Worm (Caenorhabditis elegans) whole organism, early embryonic: Measurements from ENCODE around the gene srbc-66.
"Not testable (repeated sequence)": the region's sequence is repeated elsewhere in the genome, so short reads cannot be mapped to it uniquely, and the experiment has no call there.

ENCODE experiments used
- B0310.2 ChIP-seq: sonication (generic microtip); optimal IDR thresholded peaks from 2 replicates; lab custom pipeline; 2016; ENCODE audit warnings: mild to moderate bottlenecking, missing genetic modification characterization, missing compliant biosample characterization
- F13C5.2 ChIP-seq: sonication (generic microtip); optimal IDR thresholded peaks from 2 replicates; lab custom pipeline; 2017; ENCODE audit warnings: mild to moderate bottlenecking, missing genetic modification characterization, inconsistent platforms, missing compliant biosample characterization
- aly-1 ChIP-seq: sonication (generic microtip); optimal IDR thresholded peaks from 2 replicates; lab custom pipeline; 2016; ENCODE audit warnings: missing genetic modification characterization, missing compliant biosample characterization
- ama-1 ChIP-seq: fragments of 150-350 bp; optimal IDR thresholded peaks from 2 replicates; lab custom pipeline; 2014
- ceh-13 ChIP-seq: fragments of 200-800 bp; sonication (Bioruptor generic); optimal IDR thresholded peaks from 2 replicates; lab custom pipeline; 2018; ENCODE audit warnings: mild to moderate bottlenecking, missing genetic modification characterization, missing compliant biosample characterization
- ceh-36 ChIP-seq: sonication (generic microtip); optimal IDR thresholded peaks from 2 replicates; lab custom pipeline; 2016; ENCODE audit warnings: missing genetic modification characterization, inconsistent platforms, missing compliant biosample characterization
- ets-7 ChIP-seq: sonication (generic microtip); optimal IDR thresholded peaks from 2 replicates; lab custom pipeline; 2016; ENCODE audit warnings: missing genotype, missing genetic modification characterization, missing compliant biosample characterization
- flt-1 ChIP-seq: fragments of 200-800 bp; sonication (Bioruptor generic); IDR thresholded peaks from 2 replicates; pipeline ENCODE4 v1.3.6; 2022; ENCODE audit warnings: missing genetic modification characterization, missing compliant biosample characterization
- hmbx-1 ChIP-seq: sonication (generic microtip); optimal IDR thresholded peaks from 2 replicates; lab custom pipeline; 2016; ENCODE audit warnings: mild to moderate bottlenecking, missing genetic modification characterization, missing compliant biosample characterization
- hmg-4 ChIP-seq: fragments of 200-800 bp; sonication (Bioruptor generic); optimal IDR thresholded peaks from 2 replicates; lab custom pipeline; 2018; ENCODE audit warnings: mild to moderate bottlenecking, missing genetic modification characterization, missing compliant biosample characterization
- hnd-1 ChIP-seq: sonication (generic microtip); optimal IDR thresholded peaks from 2 replicates; lab custom pipeline; 2016; ENCODE audit warnings: missing genetic modification characterization, missing compliant biosample characterization
- pes-1 ChIP-seq: fragments of 200-800 bp; sonication (Bioruptor generic); IDR thresholded peaks from 2 replicates; pipeline ENCODE4 v1.3.6; 2022; ENCODE audit warnings: missing genetic modification reagents, missing genetic modification characterization, missing compliant biosample characterization
- scrt-1 ChIP-seq: fragments of 200-800 bp; sonication (Bioruptor generic); IDR thresholded peaks from 2 replicates; pipeline ENCODE4 v1.3.6; 2022; ENCODE audit warnings: missing genetic modification characterization, missing compliant biosample characterization
- sea-1 ChIP-seq: fragments of 200-800 bp; sonication (Bioruptor generic); conservative IDR thresholded peaks from 2 replicates; pipeline ENCODE4 v1.3.6; 2022; ENCODE audit warnings: missing genetic modification characterization, missing compliant biosample characterization
- tbx-11 ChIP-seq: fragments of 200-800 bp; sonication (Bioruptor generic); IDR thresholded peaks from 2 replicates; pipeline ENCODE4 v1.3.6; 2022; ENCODE audit warnings: missing genetic modification characterization, missing compliant biosample characterization
- tbx-37 ChIP-seq: fragments of 200-800 bp; sonication (Bioruptor generic); conservative IDR thresholded peaks from 2 replicates; pipeline ENCODE4 v1.3.6; 2022; ENCODE audit warnings: missing genetic modification reagents, missing genetic modification characterization, missing compliant biosample characterization
- tra-4 ChIP-seq: sonication (generic microtip); optimal IDR thresholded peaks from 2 replicates; lab custom pipeline; 2017; ENCODE audit warnings: missing genetic modification characterization, missing compliant biosample characterization

Gene srbc-66

DNA sequence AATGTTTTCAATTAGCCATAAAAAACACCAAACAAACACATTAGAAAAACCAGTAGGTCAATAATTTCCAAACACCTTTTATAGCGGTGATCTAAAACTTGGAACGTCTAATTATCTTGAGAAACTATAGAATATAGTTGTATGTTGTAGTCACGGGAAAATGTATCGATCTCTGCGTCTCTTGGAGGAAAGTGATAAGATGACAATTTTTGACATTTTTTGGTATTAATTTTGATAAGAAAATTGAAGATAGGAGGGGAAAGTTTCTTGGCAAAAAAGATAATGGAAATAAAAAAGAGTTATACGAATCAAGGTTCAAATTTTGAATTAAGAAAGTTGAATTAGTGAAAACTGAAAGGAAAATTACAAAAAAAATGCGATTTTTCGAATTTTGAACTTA, 24.8 kb upstream of the srbc-66 start:
- TF ChIP-seq scrt-1, result no peak
- no peak for TF ChIP-seq F13C5.2 (tag; lab: Kevin White, UChicago)
- TF ChIP-seq ceh-13 (GFP tag; lab: Kevin White, UChicago), result no peak
- TF ChIP-seq ceh-36 (tag; lab: Kevin White, UChicago), result no peak
- TF ChIP-seq B0310.2 (tag; lab: Kevin White, UChicago), result no peak
- no peak for TF ChIP-seq aly-1 (tag; lab: Kevin White, UChicago)
- TF ChIP-seq ets-7, result no peak
- TF ChIP-seq pes-1 (GFP tag; lab: Robert Waterston, UW), result no peak
- TF ChIP-seq sea-1, result no peak
- no peak for TF ChIP-seq tbx-11 (GFP tag; lab: Robert Waterston, UW)

DNA sequence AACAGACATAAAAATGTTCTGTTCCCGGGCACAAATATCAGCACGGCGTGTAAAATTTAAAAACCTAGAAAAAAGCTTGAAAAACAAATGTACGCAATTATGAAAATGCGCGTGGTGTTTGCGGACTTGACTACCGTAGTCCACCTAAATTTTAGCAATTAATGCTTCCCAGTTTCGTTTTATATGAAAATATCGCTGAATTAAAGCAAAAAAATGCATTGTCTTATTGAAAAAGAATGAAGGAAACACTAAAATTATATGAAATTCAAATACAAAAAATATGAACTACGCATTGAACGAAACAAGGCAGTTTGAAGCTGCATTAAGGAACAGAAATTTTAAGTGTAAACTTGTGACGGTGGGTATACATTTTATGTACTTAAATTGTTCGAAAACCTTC, 24.3 kb upstream of the srbc-66 start, which contains the start of gene ugt-64:
Gene ugt-64 (minus strand): TSS at position 101 of the 400 bp plus-strand sequence.
- TF ChIP-seq tbx-11 (GFP tag; lab: Robert Waterston, UW); ceh-36 (tag; lab: Kevin White, UChicago); F13C5.2 (tag; lab: Kevin White, UChicago): not testable (repeated sequence)

DNA sequence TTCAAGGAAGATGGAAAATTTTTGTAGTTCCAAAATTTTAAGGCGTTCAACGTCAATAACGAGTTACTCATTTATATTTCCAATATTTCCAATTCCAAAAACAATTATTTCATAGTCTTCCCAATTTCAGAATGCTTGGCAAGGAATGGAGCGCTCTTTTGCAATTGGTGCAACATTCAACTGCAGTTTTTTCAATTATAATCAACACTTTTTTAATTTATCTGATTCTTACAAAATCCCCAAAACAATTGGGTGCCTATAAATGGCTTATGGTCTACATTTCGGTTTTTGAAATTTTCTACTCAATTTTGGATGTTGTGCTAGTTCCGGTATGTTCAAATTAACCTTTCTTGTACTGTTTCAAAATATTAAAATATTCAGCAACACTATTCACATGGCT, 22.8 kb upstream of the srbc-66 start, which contains the start of gene str-225:
Gene str-225 (plus strand): TSS at position 132 of the 400 bp plus-strand sequence.
- TF ChIP-seq ets-7 (no peak), aly-1 (tag; lab: Kevin White, UChicago) (no peak), ceh-36 (tag; lab: Kevin White, UChicago) (no peak), pes-1 (GFP tag; lab: Robert Waterston, UW) (no peak), hnd-1 (tag; lab: Kevin White, UChicago) (no peak)

DNA sequence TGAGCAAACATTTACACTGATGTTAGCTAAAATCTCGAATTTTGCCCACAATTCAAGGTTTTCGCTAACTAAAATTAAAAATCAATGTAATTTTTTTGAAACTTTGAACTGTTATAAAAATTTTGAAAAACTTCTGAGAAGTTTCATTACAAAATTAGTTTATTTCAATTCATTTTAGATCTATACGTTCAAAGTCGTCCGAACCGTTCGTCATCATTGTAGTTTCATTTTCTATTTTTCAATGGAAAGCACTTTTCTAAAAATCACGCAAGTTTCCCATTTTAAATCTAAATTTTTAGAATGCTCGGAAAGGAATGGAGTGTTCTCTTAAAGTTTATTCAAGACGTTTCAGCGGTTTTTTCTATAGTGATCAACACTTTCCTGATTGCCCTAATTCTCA, 20.6 kb upstream of the srbc-66 start, which contains the start of gene str-228:
Gene str-228 (plus strand): TSS at position 301 of the 400 bp plus-strand sequence.
- TF ChIP-seq hmbx-1 (tag; lab: Kevin White, UChicago) (no peak), ets-7 (no peak)

DNA sequence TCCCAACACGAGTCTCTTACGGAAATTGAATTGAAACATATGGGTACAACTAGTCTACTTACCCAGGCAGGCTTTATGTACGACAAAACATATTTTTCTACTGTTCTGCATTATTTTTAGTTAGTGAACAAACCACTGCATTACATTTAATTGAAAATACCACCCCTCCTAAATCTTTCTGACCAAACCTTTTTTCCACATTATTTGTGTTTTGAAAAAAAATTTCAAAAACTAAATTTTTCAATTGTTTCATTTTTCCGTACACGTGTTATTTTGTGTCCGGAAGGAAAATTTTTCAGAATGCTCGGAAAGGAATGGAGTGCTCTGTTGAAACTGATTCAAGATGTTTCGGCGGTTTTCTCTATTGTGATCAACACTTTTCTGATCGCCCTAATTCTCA, 18.1 kb upstream of the srbc-66 start, which contains the start of gene str-226:
Gene str-226 (plus strand): TSS at position 301 of the 400 bp plus-strand sequence.
- TF ChIP-seq flt-1 (GFP tag; lab: Robert Waterston, UW), result no peak
- TF ChIP-seq ceh-13 (GFP tag; lab: Kevin White, UChicago), result no peak
- TF ChIP-seq F13C5.2 (tag; lab: Kevin White, UChicago), result no peak
- TF ChIP-seq hmg-4, result no peak
- TF ChIP-seq scrt-1, result no peak
- TF ChIP-seq sea-1, result no peak
- TF ChIP-seq hnd-1 (tag; lab: Kevin White, UChicago), result no peak
- TF ChIP-seq hmbx-1 (tag; lab: Kevin White, UChicago), result no peak
- TF ChIP-seq ceh-36 (tag; lab: Kevin White, UChicago), result no peak
- no peak for TF ChIP-seq B0310.2 (tag; lab: Kevin White, UChicago)
- no peak for TF ChIP-seq ets-7
- no peak for TF ChIP-seq tbx-37
- TF ChIP-seq tra-4, result no peak
- no peak for TF ChIP-seq pes-1 (GFP tag; lab: Robert Waterston, UW)
- no peak for TF ChIP-seq ama-1
- no peak for TF ChIP-seq tbx-11 (GFP tag; lab: Robert Waterston, UW)
- TF ChIP-seq aly-1 (tag; lab: Kevin White, UChicago), result no peak

DNA sequence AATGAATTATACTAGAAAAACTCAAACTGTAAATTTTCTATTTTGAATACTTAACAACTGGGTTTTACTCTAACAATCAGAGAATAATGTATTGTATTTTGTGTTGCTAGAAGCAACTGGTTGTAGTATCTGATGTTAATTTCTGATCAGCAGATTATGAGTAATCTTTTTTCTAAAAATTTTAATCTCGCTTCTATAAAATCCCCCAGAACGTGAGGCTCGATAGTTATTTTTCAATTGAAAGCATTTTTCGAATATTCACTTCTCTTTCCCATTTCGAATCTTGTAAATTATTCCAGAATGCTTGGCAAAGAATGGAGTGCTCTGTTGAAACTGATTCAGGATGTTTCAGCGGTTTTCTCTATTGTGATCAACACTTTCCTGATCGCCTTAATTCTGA, 12.6 kb upstream of the srbc-66 start, which contains the start of gene str-227:
Gene str-227 (plus strand): TSS at position 301 of the 400 bp plus-strand sequence.
- TF ChIP-seq hmg-4, result no peak
- no peak for TF ChIP-seq hnd-1 (tag; lab: Kevin White, UChicago)
- TF ChIP-seq ceh-13 (GFP tag; lab: Kevin White, UChicago), result no peak
- no peak for TF ChIP-seq ceh-36 (tag; lab: Kevin White, UChicago)
- TF ChIP-seq ets-7, result no peak
- TF ChIP-seq tra-4, result no peak
- TF ChIP-seq scrt-1, result no peak
- no peak for TF ChIP-seq hmbx-1 (tag; lab: Kevin White, UChicago)
- TF ChIP-seq aly-1 (tag; lab: Kevin White, UChicago), result no peak

DNA sequence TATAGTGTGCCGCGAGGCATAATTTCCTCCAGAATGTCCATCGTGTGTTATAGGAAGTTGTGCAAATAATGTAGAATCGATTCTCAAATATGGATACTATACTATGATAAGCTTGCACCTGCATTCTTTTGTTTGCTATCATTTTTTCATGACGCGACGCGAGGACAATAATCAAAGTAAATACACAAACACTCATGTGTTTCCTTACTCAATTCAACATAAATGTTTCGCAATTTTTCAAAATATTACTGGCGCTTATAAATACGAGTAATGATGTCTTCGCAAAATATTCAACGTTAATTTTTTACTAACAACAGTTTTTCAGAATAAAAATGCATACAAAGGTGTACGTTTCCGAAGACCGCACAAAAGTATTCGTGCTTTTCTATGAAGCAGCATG, 7.2 kb upstream of the srbc-66 start, which contains the start of gene irg-1:
Gene irg-1 (plus strand): TSS at position 326 of the 400 bp plus-strand sequence.
- TF ChIP-seq hnd-1 (tag; lab: Kevin White, UChicago) (no peak), aly-1 (tag; lab: Kevin White, UChicago) (no peak), hmbx-1 (tag; lab: Kevin White, UChicago) (no peak), tbx-37 (no peak), F13C5.2 (tag; lab: Kevin White, UChicago) (no peak), sea-1 (no peak), hmg-4 (no peak), ama-1 (no peak), B0310.2 (tag; lab: Kevin White, UChicago) (no peak), ceh-36 (tag; lab: Kevin White, UChicago) (no peak)

DNA sequence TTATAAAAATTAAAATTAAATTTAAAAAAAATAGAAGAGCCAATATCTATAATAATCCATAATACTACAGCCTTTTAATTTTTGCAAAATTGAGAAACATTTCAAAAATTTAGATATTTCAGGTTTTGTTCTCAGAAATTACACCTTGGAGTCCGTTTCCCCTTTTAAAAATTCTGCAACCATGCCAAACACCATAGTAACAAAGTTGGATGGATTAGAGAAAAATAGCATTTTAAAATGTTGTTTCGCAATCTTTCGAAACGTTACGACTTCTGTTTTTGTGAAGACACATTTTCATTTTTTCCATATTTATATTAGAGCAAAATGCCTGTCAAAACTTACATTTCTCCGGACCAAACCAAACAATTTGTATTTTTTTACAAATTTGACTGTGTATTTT, 5.5 kb upstream of the srbc-66 start, which contains the start of gene T24A6.7:
Gene T24A6.7 (plus strand): TSS at position 301 of the 400 bp plus-strand sequence.
- TF ChIP-seq ceh-36 (tag; lab: Kevin White, UChicago) (no peak), pes-1 (GFP tag; lab: Robert Waterston, UW) (no peak), tbx-11 (GFP tag; lab: Robert Waterston, UW) (no peak)

DNA sequence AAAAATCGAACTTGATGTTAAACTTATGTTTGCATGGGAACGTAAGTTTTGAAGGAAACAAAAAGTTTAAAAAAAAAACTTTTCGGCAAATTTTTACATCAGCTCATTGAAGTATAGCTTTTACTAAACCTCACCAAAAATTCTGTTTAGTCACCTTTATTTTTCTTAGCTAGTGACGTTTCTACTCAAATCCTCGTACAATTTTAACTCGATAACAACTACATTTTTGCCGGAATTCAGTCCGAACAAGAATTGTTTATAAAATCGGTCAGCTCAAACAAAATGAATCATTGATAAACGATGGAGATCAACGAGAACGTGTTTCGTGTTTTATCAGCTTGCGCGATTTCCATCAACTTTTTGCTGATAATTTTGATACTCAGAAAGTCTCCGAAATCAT, 3.6 kb upstream of the srbc-66 start, which contains the start of gene str-260:
Gene str-260 (plus strand): TSS at position 301 of the 400 bp plus-strand sequence.
- TF ChIP-seq aly-1 (tag; lab: Kevin White, UChicago) (no peak), flt-1 (GFP tag; lab: Robert Waterston, UW) (no peak), hnd-1 (tag; lab: Kevin White, UChicago) (no peak), ceh-13 (GFP tag; lab: Kevin White, UChicago) (no peak), tbx-37 (no peak), tbx-11 (GFP tag; lab: Robert Waterston, UW) (no peak), ceh-36 (tag; lab: Kevin White, UChicago) (no peak), hmg-4 (no peak), B0310.2 (tag; lab: Kevin White, UChicago) (no peak), pes-1 (GFP tag; lab: Robert Waterston, UW) (no peak), ama-1 (no peak)
